Worm (Caenorhabditis elegans) whole organism, L4/young adult: ENCODE results near the gene F09G2.8.

Experiments
- W03F9.2 ChIP-seq: fragments of 150-350 bp; optimal IDR thresholded peaks from 2 replicates; lab custom pipeline; 2014; ENCODE audit warnings: missing biosample characterization, missing genetic modification characterization
- dao-5 ChIP-seq: sonication (generic microtip); optimal IDR thresholded peaks from 2 replicates; lab custom pipeline; 2016; ENCODE audit warnings: missing genotype, missing genetic modification characterization, moderate library complexity, missing compliant biosample characterization
- him-1 ChIP-seq: sonication (generic microtip); optimal IDR thresholded peaks from 2 replicates; lab custom pipeline; 2016; ENCODE audit warnings: missing genotype, missing genetic modification reagents, missing genetic modification characterization, missing compliant biosample characterization

F09G2.8 gene

DNA sequence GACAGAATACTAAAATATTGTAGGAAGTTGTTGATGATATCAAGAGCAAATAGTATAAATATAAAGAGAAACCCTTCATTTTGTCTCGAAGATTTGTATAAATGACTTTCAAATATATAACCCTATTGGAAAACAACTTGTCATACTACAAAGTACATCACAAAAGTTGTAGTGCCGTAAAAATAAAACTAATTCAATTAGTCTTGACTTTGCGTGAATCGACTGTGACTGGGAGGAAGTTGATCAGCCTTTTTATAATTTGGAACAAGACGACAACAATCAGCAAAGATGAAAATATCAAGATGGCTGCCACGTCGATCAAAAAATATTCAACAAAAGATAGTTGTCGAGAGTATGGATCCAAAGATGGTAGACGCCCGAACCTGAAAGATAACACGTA is 51.6 kb downstream of the F09G2.8 start, which contains the start of gene ugt-40:
Gene ugt-40 (minus strand): TSS at position 101 of the 400 bp plus-strand sequence.
- no peak for TF ChIP-seq him-1 (tag; lab: Kevin White, UChicago)
- TF ChIP-seq dao-5 (tag; lab: Kevin White, UChicago), result no peak
- no peak for TF ChIP-seq W03F9.2

ce11 chrV:7140368-7140767 is 53.1 kb downstream of the F09G2.8 start:
- TF ChIP-seq him-1 (tag; lab: Kevin White, UChicago) (no peak), W03F9.2 (no peak), dao-5 (tag; lab: Kevin White, UChicago) (no peak)
